Fruit fly (Drosophila melanogaster): Measurements from ENCODE around the gene LManII.
A peak's percentile ranks its signal among the peaks of the same experiment; 100 is the strongest.

LManII gene

dm6 chr2L:10437317-10437716 is 20.1 kb upstream of the LManII start, which contains the start of gene STUB1 (continued):
- TF ChIP-seq B-H2 (GFP tag; optimal IDR thresholded peaks at IDR 0.05) (peak; percentile 52), CG9876 (GFP tag; optimal IDR thresholded peaks at IDR 0.05) (no peak), CG14667 (GFP tag; IDR thresholded peaks at IDR 0.05) (no peak), CG14014 (GFP tag; IDR thresholded peaks at IDR 0.05) (0 out of 2 replicates have a peak, but pooled peaks have one; percentile 14), disco-r (GFP tag; optimal IDR thresholded peaks at IDR 0.05) (no peak), H15 (GFP tag; IDR thresholded peaks at IDR 0.05) (no peak), wek (GFP tag; optimal IDR thresholded peaks at IDR 0.05) (no peak), CG2875 (GFP tag; optimal IDR thresholded peaks at IDR 0.05) (no peak), CG2678 (tag; optimal IDR thresholded peaks at IDR 0.05) (no peak), CG3838 (GFP tag; optimal IDR thresholded peaks at IDR 0.05) (no peak), CG11504 (tag; optimal IDR thresholded peaks at IDR 0.05) (no peak), BEAF-32 (GFP tag; optimal IDR thresholded peaks at IDR 0.05) (peak; percentile 94), CG14050 (GFP tag; IDR thresholded peaks at IDR 0.05) (no peak), eve (GFP tag; optimal IDR thresholded peaks at IDR 0.05) (no peak), z (GFP tag; IDR thresholded peaks at IDR 0.05) (no peak), CG7963 (GFP tag; IDR thresholded peaks at IDR 0.05; ENCODE audit: partially characterized antibody) (peak; percentile 99), ci (GFP tag; IDR thresholded peaks at IDR 0.05) (no peak; the same call in 2 of the 3 replicates), her (GFP tag; optimal IDR thresholded peaks at IDR 0.05) (peak; percentile 36), CG7928 (GFP tag; optimal IDR thresholded peaks at IDR 0.05) (no peak), NC2β (GFP tag; optimal IDR thresholded peaks at IDR 0.05) (no peak), CG8290 (GFP tag; optimal IDR thresholded peaks at IDR 0.05) (no peak), CG8290 (tag; optimal IDR thresholded peaks at IDR 0.05) (no peak), Tbp (GFP tag; optimal IDR thresholded peaks at IDR 0.05) (no peak), eyg (GFP tag; optimal IDR thresholded peaks at IDR 0.05) (no peak), amos (GFP tag; IDR thresholded peaks at IDR 0.05; ENCODE audit: partially characterized antibody) (peak; percentile 98; the same call in 1 of the 2 replicates), Rfx (GFP tag; IDR thresholded peaks at IDR 0.05) (peak; percentile 61), cg (GFP tag; optimal IDR thresholded peaks at IDR 0.05) (no peak), Dll (GFP tag; IDR thresholded peaks at IDR 0.05; ENCODE audit: partially characterized antibody) (peak; percentile 95), wor (GFP tag; IDR thresholded peaks at IDR 0.05) (no peak), CG34224 (GFP tag; IDR thresholded peaks at IDR 0.05; ENCODE audit: partially characterized antibody) (peak; percentile 98), ranshi (GFP tag; IDR thresholded peaks at IDR 0.05) (no peak), Scr (GFP tag; IDR thresholded peaks at IDR 0.05; ENCODE audit: partially characterized antibody) (peak; percentile 96), Doc2 (GFP tag; IDR thresholded peaks at IDR 0.05) (no peak), mam (GFP tag; optimal IDR thresholded peaks at IDR 0.05) (peak; percentile 43), CG9932 (GFP tag; IDR thresholded peaks at IDR 0.05) (no peak; the same call in 1 of the 2 replicates), CG10321 (GFP tag; IDR thresholded peaks at IDR 0.05) (no peak), CG10431 (GFP tag; optimal IDR thresholded peaks at IDR 0.05) (no peak), CG34376 (GFP tag; optimal IDR thresholded peaks at IDR 0.05) (peak; percentile 7), kni (GFP tag; optimal IDR thresholded peaks at IDR 0.05) (no peak), CG13624 (GFP tag; optimal IDR thresholded peaks at IDR 0.05) (peak; percentile 52), aop (GFP tag; IDR thresholded peaks at IDR 0.05) (no peak), CoRest (tag; optimal IDR thresholded peaks at IDR 0.05) (peak; percentile 28), Ets65A (GFP tag) (peak; percentile 25), CG6175 (GFP tag; IDR thresholded peaks at IDR 0.05) (no peak), CG8388 (GFP tag; optimal IDR thresholded peaks at IDR 0.05) (no peak), Xbp1 (GFP tag; optimal IDR thresholded peaks at IDR 0.05) (peak; percentile 16), Dek (tag; optimal IDR thresholded peaks at IDR 0.05) (no peak), gro (GFP tag; optimal IDR thresholded peaks at IDR 0.05) (peak; percentile 30), CTCF (GFP tag; optimal IDR thresholded peaks at IDR 0.05) (no peak), chn (GFP tag; optimal IDR thresholded peaks at IDR 0.05) (peak; percentile 15), Hr78 (GFP tag; optimal IDR thresholded peaks at IDR 0.05) (no peak), NC2α (GFP tag; optimal IDR thresholded peaks at IDR 0.05) (no peak), Myb (GFP tag; optimal IDR thresholded peaks at IDR 0.05) (peak; percentile 81)

Measured in whole organism, embryonic.